Worm (Caenorhabditis elegans): ENCODE measurements around the gene T05A8.3.

- TF ChIP-seq F13C5.2 (tag; optimal IDR thresholded peaks at IDR 0.05) = no peak
- TF ChIP-seq B0310.2 (tag; optimal IDR thresholded peaks at IDR 0.05) = no peak
- no peak for TF ChIP-seq ama-1 (optimal IDR thresholded peaks at IDR 0.05)
Observed at ce11 chrII:2734735-2735134, 17.5 kb upstream of the T05A8.3 start.
